Fruit fly (Drosophila melanogaster) whole organism, embryonic: ENCODE measurements around the gene Pdzd8.
A peak's percentile ranks its signal among the peaks of the same experiment; 100 is the strongest.

Source experiments
- ATbp ChIP-seq: fragments of 200-800 bp; sonication (Bioruptor generic); optimal IDR thresholded peaks from 2 replicates; lab custom pipeline; 2017; ENCODE audit warnings: missing biosample characterization, mild to moderate bottlenecking, missing genetic modification characterization, missing genetic modification reagents
- Atf-2 ChIP-seq: fragments of 200-800 bp; sonication (Bioruptor generic); optimal IDR thresholded peaks from 2 replicates; lab custom pipeline; 2016; ENCODE audit warnings: missing biosample characterization, missing genetic modification characterization
- CG10654 ChIP-seq: fragments of 200-800 bp; sonication (Bioruptor generic); optimal IDR thresholded peaks from 2 replicates; lab custom pipeline; 2016; ENCODE audit warnings: missing biosample characterization, missing genetic modification characterization
- CG11456 ChIP-seq: fragments of 200-800 bp; sonication (Bioruptor generic); IDR thresholded peaks from 3 replicates; pipeline ENCODE4 v1.3.6; 2022; ENCODE audit warnings: missing biosample characterization, missing genetic modification characterization
- CG12299 ChIP-seq: fragments of 200-800 bp; sonication (Bioruptor generic); optimal IDR thresholded peaks from 2 replicates; lab custom pipeline; 2018; ENCODE audit warnings: missing biosample characterization, mild to moderate bottlenecking, missing genetic modification characterization
- CG13624 ChIP-seq: fragments of 200-800 bp; sonication (Bioruptor generic); optimal IDR thresholded peaks from 2 replicates; lab custom pipeline; 2016; ENCODE audit warnings: missing biosample characterization, missing genetic modification characterization
- CG13894 ChIP-seq: fragments of 200-800 bp; sonication (Bioruptor generic); optimal IDR thresholded peaks from 3 replicates; lab custom pipeline; 2018; ENCODE audit warnings: missing biosample characterization, mild to moderate bottlenecking, missing genetic modification characterization, moderate library complexity
- CG14014 ChIP-seq: fragments of 200-800 bp; sonication (Bioruptor generic); IDR thresholded peaks from 2 replicates; pipeline ENCODE4 v1.3.6; 2022; ENCODE audit warnings: missing biosample characterization, missing genetic modification characterization
- CG16813 ChIP-seq: fragments of 200-800 bp; sonication (Bioruptor generic); IDR thresholded peaks from 3 replicates; pipeline ENCODE4 v1.3.6; 2022; ENCODE audit warnings: missing biosample characterization, missing genetic modification characterization; ENCODE audit not compliant: partially characterized antibody
- CG16863 ChIP-seq: fragments of 200-800 bp; sonication (Bioruptor generic); optimal IDR thresholded peaks from 3 replicates; lab custom pipeline; 2016; ENCODE audit warnings: missing biosample characterization, missing genetic modification characterization
- CG17802 ChIP-seq: fragments of 200-800 bp; sonication (Bioruptor generic); optimal IDR thresholded peaks from 2 replicates; lab custom pipeline; 2018; ENCODE audit warnings: missing biosample characterization, mild to moderate bottlenecking, missing genetic modification characterization, moderate library complexity
- CG1792 ChIP-seq: fragments of 200-800 bp; sonication (Bioruptor generic); optimal IDR thresholded peaks from 2 replicates; lab custom pipeline; 2016; ENCODE audit warnings: missing biosample characterization, missing genetic modification characterization
- CG18599 ChIP-seq: fragments of 200-800 bp; sonication (Bioruptor generic); optimal IDR thresholded peaks from 3 replicates; lab custom pipeline; 2017; ENCODE audit warnings: missing biosample characterization, missing genetic modification characterization, mild to moderate bottlenecking, moderate library complexity, missing genetic modification reagents
- CG2202 ChIP-seq: fragments of 200-800 bp; sonication (Bioruptor generic); optimal IDR thresholded peaks from 2 replicates; lab custom pipeline; 2018; ENCODE audit warnings: missing biosample characterization, mild to moderate bottlenecking, missing genetic modification characterization
- CG2889 ChIP-seq: fragments of 200-800 bp; sonication (Bioruptor generic); IDR thresholded peaks from 3 replicates; pipeline ENCODE4 v1.3.6; 2022; ENCODE audit warnings: missing biosample characterization, missing genetic modification characterization
- CG32772 ChIP-seq: fragments of 200-800 bp; sonication (Bioruptor generic); IDR thresholded peaks from 2 replicates; pipeline ENCODE4 v1.3.6; 2022; ENCODE audit warnings: missing biosample characterization, missing genetic modification characterization
- CG4424 ChIP-seq: fragments of 200-800 bp; sonication (Bioruptor generic); optimal IDR thresholded peaks from 3 replicates; lab custom pipeline; 2016; ENCODE audit warnings: missing biosample characterization, missing genetic modification characterization
- CG6689 ChIP-seq: fragments of 200-800 bp; sonication (Bioruptor generic); IDR thresholded peaks from 2 replicates; pipeline ENCODE4 v1.3.6; 2022; ENCODE audit warnings: missing biosample characterization, missing genetic modification characterization
- CG7556 ChIP-seq: fragments of 200-800 bp; sonication (Bioruptor generic); optimal IDR thresholded peaks from 2 replicates; lab custom pipeline; 2017; ENCODE audit warnings: missing biosample characterization, mild to moderate bottlenecking, missing genetic modification characterization
- CHES-1-like ChIP-seq: fragments of 200-800 bp; sonication (Bioruptor generic); optimal IDR thresholded peaks from 2 replicates; lab custom pipeline; 2016; ENCODE audit warnings: missing biosample characterization, missing genetic modification characterization
- D19A ChIP-seq: fragments of 200-800 bp; optimal IDR thresholded peaks from 3 replicates; lab custom pipeline; 2019; ENCODE audit warnings: missing biosample characterization, mild to moderate bottlenecking, missing genetic modification characterization, moderate library complexity
- Dbx ChIP-seq: fragments of 200-800 bp; sonication (Bioruptor generic); IDR thresholded peaks from 3 replicates; pipeline ENCODE4 v1.3.6; 2022; ENCODE audit warnings: missing biosample characterization, missing genetic modification characterization
- Dek ChIP-seq: fragments of 200-800 bp; sonication (Bioruptor generic); optimal IDR thresholded peaks from 3 replicates; lab custom pipeline; 2019; ENCODE audit warnings: missing biosample characterization, mild to moderate bottlenecking, missing genetic modification characterization, moderate library complexity
- Dll ChIP-seq: fragments of 200-800 bp; sonication (Bioruptor generic); IDR thresholded peaks from 4 replicates; pipeline ENCODE4 v1.3.6; 2022; ENCODE audit warnings: missing biosample characterization, missing genetic modification characterization; ENCODE audit not compliant: partially characterized antibody
- Ets65A ChIP-seq: fragments of 200-800 bp; sonication (Bioruptor generic); peaks from one replicate; lab custom pipeline; 2016; ENCODE audit warnings: missing biosample characterization, missing genetic modification characterization
- Gsc ChIP-seq: fragments of 200-800 bp; sonication (Bioruptor generic); IDR thresholded peaks from 2 replicates; pipeline ENCODE4 v1.3.6; 2022; ENCODE audit warnings: missing biosample characterization, missing genetic modification characterization
- Lpt ChIP-seq: fragments of >200 bp; optimal IDR thresholded peaks from 2 replicates; lab custom pipeline; 2018; ENCODE audit warnings: missing biosample characterization, missing genetic modification characterization
- NC2α ChIP-seq: fragments of 200-800 bp; sonication (Bioruptor generic); optimal IDR thresholded peaks from 2 replicates; lab custom pipeline; 2016; ENCODE audit warnings: missing biosample characterization, missing genetic modification characterization
- Nf-YA ChIP-seq: fragments of 200-800 bp; sonication (Bioruptor generic); IDR thresholded peaks from 2 replicates; pipeline ENCODE4 v1.3.6; 2022; ENCODE audit warnings: missing biosample characterization, missing genetic modification characterization
- Nf-YC ChIP-seq: fragments of 200-800 bp; optimal IDR thresholded peaks from 3 replicates; lab custom pipeline; 2019; ENCODE audit warnings: missing biosample characterization, mild to moderate bottlenecking, missing genetic modification characterization, moderate library complexity
- Trl ChIP-seq, 3 experiments: fragments of >200 bp in 2 of 3; fragments of 200-800 bp in 1 of 3; sonication (Bioruptor generic) in 1 of 3; optimal IDR thresholded peaks; 2 replicates in 1 of 3; 3 replicates in 2 of 3; lab custom pipeline; 2016 to 2017; ENCODE audit warnings: missing biosample characterization in 1 of 3, missing genetic modification characterization in 1 of 3
- Usf ChIP-seq: fragments of 200-800 bp; sonication (Bioruptor generic); optimal IDR thresholded peaks from 2 replicates; lab custom pipeline; 2017; ENCODE audit warnings: missing genotype, missing biosample characterization, missing genetic modification characterization
- btn ChIP-seq: fragments of 200-800 bp; sonication (Bioruptor generic); optimal IDR thresholded peaks from 2 replicates; lab custom pipeline; 2016; ENCODE audit warnings: missing biosample characterization, missing genetic modification characterization
- corto ChIP-seq: fragments of 200-800 bp; sonication (Bioruptor generic); optimal IDR thresholded peaks from 2 replicates; lab custom pipeline; 2016; ENCODE audit warnings: missing biosample characterization, mild to moderate bottlenecking, missing genetic modification characterization, moderate library complexity
- cwo ChIP-seq: fragments of 200-800 bp; sonication (Bioruptor generic); optimal IDR thresholded peaks from 3 replicates; lab custom pipeline; 2017; ENCODE audit warnings: missing biosample characterization, missing genetic modification characterization, mild to moderate bottlenecking, moderate library complexity, missing genetic modification reagents
- emc ChIP-seq: fragments of 200-800 bp; sonication (Bioruptor generic); optimal IDR thresholded peaks from 2 replicates; lab custom pipeline; 2016; ENCODE audit warnings: missing biosample characterization, missing genetic modification characterization
- fd3F ChIP-seq: fragments of 200-800 bp; sonication (Bioruptor generic); optimal IDR thresholded peaks from 2 replicates; lab custom pipeline; 2018; ENCODE audit warnings: missing biosample characterization, mild to moderate bottlenecking, missing genetic modification characterization, moderate library complexity
- gsb ChIP-seq: fragments of 200-800 bp; sonication (Bioruptor generic); IDR thresholded peaks from 2 replicates; pipeline ENCODE4 v1.3.6; 2022; ENCODE audit warnings: missing biosample characterization, missing genetic modification characterization
- hkb ChIP-seq, 2 experiments: fragments of 200-800 bp in 1 of 2; fragments of >200 bp in 1 of 2; sonication (Bioruptor generic) in 1 of 2; IDR thresholded peaks in 1 of 2; optimal IDR thresholded peaks in 1 of 2; 2 replicates each; pipeline versions ENCODE4 v1.3.6 to Lab custom; 2017 to 2022; ENCODE audit warnings: missing biosample characterization in 1 of 2, missing genetic modification characterization in 1 of 2
- hth ChIP-seq: fragments of >200 bp; optimal IDR thresholded peaks from 2 replicates; lab custom pipeline; 2017; ENCODE audit warnings: inconsistent platforms
- lab ChIP-seq: fragments of 200-800 bp; sonication (Bioruptor generic); optimal IDR thresholded peaks from 3 replicates; lab custom pipeline; 2017; ENCODE audit warnings: missing biosample characterization, missing genetic modification characterization, mild to moderate bottlenecking, moderate library complexity, missing genetic modification reagents
- sc ChIP-seq, 3 experiments: fragments of >200 bp in 2 of 3; fragments of 200-800 bp in 1 of 3; sonication (Bioruptor generic) in 1 of 3; optimal IDR thresholded peaks; 2 replicates in 2 of 3; 3 replicates in 1 of 3; lab custom pipeline; 2017; ENCODE audit warnings: mild to moderate bottlenecking in 1 of 3, missing biosample characterization in 1 of 3, missing genetic modification characterization in 1 of 3, missing genetic modification reagents in 1 of 3
- sens ChIP-seq: fragments of 200-800 bp; sonication (Bioruptor generic); peaks from one replicate; lab custom pipeline; 2016; ENCODE audit warnings: missing biosample characterization, missing genetic modification characterization
- usp ChIP-seq: fragments of >200 bp; optimal IDR thresholded peaks from 2 replicates; lab custom pipeline; 2017; ENCODE audit warnings: missing biosample characterization, missing genetic modification characterization
- vfl ChIP-seq: fragments of 200-800 bp; sonication (Bioruptor generic); optimal IDR thresholded peaks from 2 replicates; lab custom pipeline; 2016; ENCODE audit warnings: missing biosample characterization, missing genetic modification characterization
- vvl ChIP-seq: fragments of 200-800 bp; sonication (Bioruptor generic); IDR thresholded peaks from 2 replicates; pipeline ENCODE4 v1.3.6; 2022; ENCODE audit warnings: missing biosample characterization, missing genetic modification characterization
- z ChIP-seq: fragments of 200-800 bp; sonication (Bioruptor generic); IDR thresholded peaks from 3 replicates; pipeline ENCODE4 v1.3.6; 2022; ENCODE audit warnings: missing biosample characterization, missing genetic modification characterization

Gene Pdzd8

DNA sequence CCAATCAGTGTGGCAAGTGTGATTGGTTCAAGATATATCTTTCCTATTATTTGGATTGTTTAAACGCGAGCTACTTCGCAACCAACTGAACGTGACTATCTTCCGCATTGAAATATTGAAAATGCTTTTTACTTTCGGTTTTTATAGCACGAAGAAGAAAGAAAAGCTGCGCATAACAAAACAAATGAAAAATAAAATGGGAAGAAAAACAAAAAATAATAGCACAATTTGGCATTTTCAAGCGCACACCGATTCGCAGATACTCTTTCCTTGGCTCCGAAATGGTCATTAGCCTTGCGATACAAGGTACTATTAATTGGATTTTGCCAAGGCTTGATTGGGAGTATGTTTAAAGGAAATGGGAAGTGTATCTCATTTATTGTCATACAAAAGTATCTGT is 6.1 kb downstream of the Pdzd8 start, which contains the start of gene Sclp:
Gene Sclp, minus strand, starts transcription at position 101 of the 400 bp plus-strand sequence.
- peak; percentile 75 for TF ChIP-seq D19A (tag; lab: Kevin White, UChicago)
- TF ChIP-seq NC2α: no peak

DNA sequence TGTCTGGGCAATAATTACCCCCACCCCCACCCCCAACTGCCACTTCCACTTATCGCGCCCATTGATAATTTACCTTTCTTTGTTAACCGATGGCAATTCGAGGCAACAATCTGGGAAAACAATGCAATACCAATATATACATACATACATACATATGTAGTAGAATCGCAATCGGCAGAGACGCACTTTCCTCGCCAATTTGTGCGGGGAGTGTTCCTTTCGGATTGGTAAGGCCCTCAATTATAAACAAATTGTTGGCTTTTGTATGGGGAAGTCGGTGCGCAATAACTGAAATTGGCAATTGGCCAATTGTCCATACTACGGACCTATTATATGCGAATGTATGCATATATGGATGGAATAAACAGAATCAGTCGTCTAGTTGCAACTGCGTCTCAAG is 7.0 kb downstream of the Pdzd8 start:
- TF ChIP-seq fd3F (GFP tag; lab: Kevin White, UChicago) (no peak), gsb (no peak), CG2889 (GFP tag; lab: Robert Waterston, UW) (no peak), Ets65A (GFP tag; lab: Kevin White, UChicago) (peak; percentile 51), CG16863 (GFP tag; lab: Kevin White, UChicago) (no peak), Nf-YC (tag; lab: Kevin White, UChicago) (no peak)
- TF ChIP-seq, all 482 proteins: peak for 1

DNA sequence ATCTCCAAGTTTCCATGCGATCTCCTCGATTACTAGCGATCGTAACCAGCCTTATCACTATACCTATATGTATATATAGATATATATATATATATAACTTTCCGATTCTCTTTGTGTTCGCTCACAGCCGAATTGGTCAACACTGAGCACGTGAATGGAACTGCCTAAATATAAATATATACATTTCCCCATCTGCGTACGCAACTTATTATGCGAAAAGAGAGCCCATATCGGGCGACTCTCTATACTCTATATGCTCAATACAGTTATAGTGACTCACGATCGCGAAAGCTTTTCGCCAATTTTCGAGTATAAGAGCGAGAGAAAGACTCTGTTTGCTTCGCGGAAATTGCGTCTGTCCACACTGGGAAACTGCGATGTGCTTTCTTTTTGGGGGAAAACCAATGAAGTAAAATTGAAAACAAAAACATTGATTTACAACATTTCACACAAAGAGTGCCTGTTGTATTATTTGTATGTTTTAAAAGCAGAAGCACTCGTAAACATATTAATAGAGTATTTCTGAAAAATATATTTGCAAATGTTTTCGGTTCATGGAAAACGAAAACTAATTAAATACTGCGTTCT is 7.9 kb downstream of the Pdzd8 start:
- TF ChIP-seq hkb (optimal IDR thresholded peaks at IDR 0.05; lab: Kevin White, UChicago) (no peak), hkb (GFP tag; IDR thresholded peaks at IDR 0.05; lab: Robert Waterston, UW) (no peak), CG13624 (GFP tag; lab: Kevin White, UChicago) (no peak), z (GFP tag; lab: Robert Waterston, UW) (no peak), Gsc (GFP tag; lab: Robert Waterston, UW) (no peak), Nf-YA (no peak), CG10654 (GFP tag; lab: Kevin White, UChicago) (no peak), Atf-2 (GFP tag; lab: Kevin White, UChicago) (no peak), vvl (GFP tag; lab: Robert Waterston, UW) (peak; percentile 30; the same call in 1 of the 2 replicates), Trl (optimal IDR thresholded peaks at IDR 0.05; lab: Kevin White, UChicago) (peak; percentile 18 to 60), Trl (GFP tag; optimal IDR thresholded peaks at IDR 0.05; lab: Kevin White, UChicago) (no peak), sc (optimal IDR thresholded peaks at IDR 0.05; lab: Kevin White, UChicago) (no peak), sc (GFP tag; optimal IDR thresholded peaks at IDR 0.05; lab: Kevin White, UChicago) (no peak), CG4424 (GFP tag; lab: Kevin White, UChicago) (no peak), CG2202 (no peak), corto (GFP tag; lab: Kevin White, UChicago) (no peak), vfl (GFP tag; lab: Kevin White, UChicago) (no peak), CG18599 (peak; percentile 7), Lpt (GFP tag; lab: Kevin White, UChicago) (no peak), ATbp (no peak), CG6689 (no peak), cwo (GFP tag; lab: Kevin White, UChicago) (peak; percentile 88), CG32772 (GFP tag; lab: Robert Waterston, UW) (no peak), CHES-1-like (GFP tag; lab: Kevin White, UChicago) (no peak), Dbx (no peak), CG12299 (tag; lab: Kevin White, UChicago) (no peak), Dll (no peak), btn (GFP tag; lab: Kevin White, UChicago) (no peak), CG11456 (GFP tag; lab: Robert Waterston, UW) (no peak), CG7556 (GFP tag; lab: Kevin White, UChicago) (no peak), Usf (no peak), CG17802 (tag; lab: Kevin White, UChicago) (peak; percentile 14), usp (GFP tag; lab: Kevin White, UChicago) (no peak), emc (no peak), sens (GFP tag; lab: Kevin White, UChicago) (peak; percentile 68), CG16813 (GFP tag; lab: Robert Waterston, UW) (no peak), hth (lab: Kevin White, UChicago) (no peak), Dek (tag; lab: Kevin White, UChicago) (no peak), CG13894 (tag; lab: Kevin White, UChicago) (peak; percentile 35), CG1792 (no peak), CG14014 (GFP tag; lab: Robert Waterston, UW) (no peak), lab (GFP tag; lab: Kevin White, UChicago) (peak; percentile 31)
